Fruit fly (Drosophila melanogaster): Measurements from ENCODE around the gene Crg-1.
A peak's percentile ranks its signal among the peaks of the same experiment; 100 is the strongest.

DNA sequence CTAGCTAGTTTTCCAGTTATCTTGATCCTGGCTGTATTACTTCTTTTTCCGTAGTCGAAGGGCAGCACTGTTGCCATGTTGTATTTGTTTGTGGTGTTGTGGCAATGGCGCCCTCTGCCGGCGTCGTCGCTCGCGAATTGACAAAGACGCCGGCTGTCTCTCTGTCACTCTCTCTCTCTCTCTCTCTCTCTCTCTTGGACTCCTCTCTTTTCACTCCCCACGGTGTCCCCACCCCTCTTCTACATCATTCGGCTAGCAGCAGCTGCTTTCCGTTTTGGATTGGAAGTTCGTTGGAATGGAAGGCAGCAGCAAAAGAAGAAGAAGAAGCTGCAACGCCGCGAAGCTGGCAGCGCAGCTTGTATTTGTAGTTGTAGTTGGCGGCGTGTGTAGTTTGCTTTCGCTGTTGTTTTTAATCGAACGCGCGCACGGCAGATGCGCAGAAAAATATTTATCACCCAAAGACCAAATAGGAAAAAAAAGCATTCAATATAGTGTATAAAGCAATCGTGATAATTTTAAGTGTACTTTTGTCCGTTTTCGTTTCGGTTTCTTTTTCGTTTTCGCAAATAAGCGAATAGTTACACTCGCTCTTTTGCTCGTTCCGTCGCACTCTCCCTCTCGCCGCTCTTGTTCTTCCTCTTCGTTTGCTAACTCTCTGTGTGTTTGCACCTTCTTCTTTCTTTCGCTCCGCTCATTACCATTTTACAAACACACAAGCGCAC lies 13.2 kb upstream of the Crg-1 start:
- TF ChIP-seq cyc (GFP tag; optimal IDR thresholded peaks at IDR 0.05) (no peak), CG11762 (GFP tag; optimal IDR thresholded peaks at IDR 0.05; ENCODE audit: insufficient read depth) (peak; percentile 7), Lpt (GFP tag; optimal IDR thresholded peaks at IDR 0.05) (peak; percentile 69), CG10631 (GFP tag; optimal IDR thresholded peaks at IDR 0.05) (no peak), Ets96B (tag; optimal IDR thresholded peaks at IDR 0.05) (peak; percentile 43), OdsH (GFP tag; optimal IDR thresholded peaks at IDR 0.05) (no peak), Gug (GFP tag; IDR thresholded peaks at IDR 0.05) (peak; percentile 24; the same call in 1 of the 2 replicates), fd59A (GFP tag; optimal IDR thresholded peaks at IDR 0.05) (no peak), topi (GFP tag; optimal IDR thresholded peaks at IDR 0.05) (no peak)
